Fruit fly (Drosophila melanogaster): ENCODE data around the gene CG13995.

DNA sequence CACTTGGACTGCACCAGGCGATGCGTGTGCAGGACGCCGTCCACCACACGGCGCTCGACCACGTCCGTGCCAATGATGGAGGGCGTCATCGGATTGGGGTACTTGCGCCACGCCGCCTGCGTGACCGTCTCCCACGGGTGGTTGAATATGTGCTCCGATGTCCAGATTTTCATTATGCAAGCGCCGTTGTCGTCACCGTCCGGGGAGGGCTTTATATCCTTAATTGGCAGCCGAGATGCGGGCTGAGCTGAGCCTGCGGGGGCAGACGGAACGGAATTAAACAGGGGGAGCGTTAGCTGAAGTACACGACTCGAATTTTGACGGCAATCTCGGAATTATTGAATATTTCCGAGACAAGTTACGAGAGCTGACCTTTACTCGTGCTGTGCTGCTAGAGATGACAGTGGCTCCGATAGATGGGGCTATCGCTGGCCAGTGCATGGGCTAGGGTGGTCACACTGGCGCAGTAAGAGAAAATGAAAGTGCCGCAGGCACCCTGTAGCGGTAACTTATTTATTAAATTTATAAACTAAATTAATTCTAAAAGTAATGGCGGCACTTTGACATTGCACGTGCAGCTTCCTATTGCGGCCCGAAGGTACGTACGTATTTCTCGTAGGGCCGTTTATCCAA is 6.5 kb upstream of the CG13995 start, which contains the start of gene IPIP:
- no peak for TF ChIP-seq brk (GFP tag; optimal IDR thresholded peaks at IDR 0.05)
- no peak for TF ChIP-seq Hr78 (GFP tag; optimal IDR thresholded peaks at IDR 0.05)
- TF ChIP-seq Jra (GFP tag; optimal IDR thresholded peaks at IDR 0.05): no peak
- no peak for TF ChIP-seq Dfd (GFP tag; optimal IDR thresholded peaks at IDR 0.05)
- TF ChIP-seq usp (GFP tag; optimal IDR thresholded peaks at IDR 0.05): no peak
- no peak for TF ChIP-seq psq (GFP tag; optimal IDR thresholded peaks at IDR 0.05)

All from whole organism, wandering third instar larva.